Worm (Caenorhabditis elegans): Measurements from ENCODE around the gene ZK622.1.

The ZK622.1 gene

ce11 chrII:5255435-5255834 lies 38.2 kb upstream of the ZK622.1 start, which contains the start of gene frpr-4:
Gene frpr-4 (minus strand): TSS chrII:5255535.
- TF ChIP-seq hmg-1.2 (GFP tag; IDR thresholded peaks at IDR 0.05) (no peak), ceh-58 (GFP tag; IDR thresholded peaks at IDR 0.05) (no peak), let-526 (GFP tag; IDR thresholded peaks at IDR 0.05) (no peak), zim-3 (tag; optimal IDR thresholded peaks at IDR 0.05) (no peak), dpff-1 (tag; optimal IDR thresholded peaks at IDR 0.05) (no peak), snpc-4 (GFP tag; optimal IDR thresholded peaks at IDR 0.05) (no peak), snpc-4 (tag; optimal IDR thresholded peaks at IDR 0.05) (no peak), ztf-22 (GFP tag; optimal IDR thresholded peaks at IDR 0.05) (no peak)

DNA sequence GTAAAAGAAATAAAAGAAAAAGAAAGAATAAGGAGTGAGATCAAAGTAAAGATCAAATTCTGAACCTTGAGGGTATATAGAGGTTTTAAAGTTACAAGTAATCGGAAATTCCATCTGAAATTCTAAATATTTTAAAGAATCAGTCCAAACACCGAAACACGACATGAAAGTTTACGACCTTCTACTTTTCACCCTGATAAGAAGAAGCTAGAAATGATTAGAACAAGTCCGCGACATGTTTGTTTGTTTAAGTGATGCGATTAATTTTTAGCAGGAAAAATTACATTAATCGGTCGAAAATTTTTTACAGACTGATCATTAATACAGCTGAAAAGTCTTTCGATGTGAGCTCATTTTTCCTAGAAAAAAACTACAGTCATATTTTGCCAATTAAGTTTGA lies 28.9 kb upstream of the ZK622.1 start:
- TF ChIP-seq fkh-3 (tag; optimal IDR thresholded peaks at IDR 0.05) (no peak), ccch-3 (GFP tag; optimal IDR thresholded peaks at IDR 0.05) (no peak), xnd-1 (tag; optimal IDR thresholded peaks at IDR 0.05) (no peak), repo-1 (tag; optimal IDR thresholded peaks at IDR 0.05) (no peak), pha-4 (tag; optimal IDR thresholded peaks at IDR 0.05) (no peak), madf-8 (GFP tag; conservative IDR thresholded peaks at IDR 0.05) (no peak), cebp-1 (GFP tag; IDR thresholded peaks at IDR 0.05) (no peak), cebp-1 (tag; optimal IDR thresholded peaks at IDR 0.05) (no peak), F22D6.2 (tag; optimal IDR thresholded peaks at IDR 0.05) (no peak), B0035.1 (tag; optimal IDR thresholded peaks at IDR 0.05) (no peak), nhr-179 (tag; optimal IDR thresholded peaks at IDR 0.05) (no peak)

DNA sequence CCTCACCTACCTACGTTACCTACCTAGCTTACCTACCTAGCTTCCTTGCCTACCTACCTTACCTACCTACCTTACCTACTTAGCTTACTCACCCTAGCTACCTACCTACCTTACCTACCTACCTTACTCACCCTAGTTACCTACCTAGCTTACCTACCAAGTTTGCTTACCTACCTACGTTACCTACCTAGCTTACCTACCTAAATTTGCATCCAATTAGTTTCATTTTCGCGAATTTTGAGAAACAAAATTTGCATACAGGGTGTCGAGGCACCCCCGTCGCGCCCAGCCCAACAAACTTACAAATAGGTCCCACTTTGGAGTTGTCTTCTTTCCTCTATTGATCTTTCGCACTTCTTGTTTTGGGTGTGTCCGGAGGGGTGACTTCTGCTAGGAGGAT lies 24.6 kb upstream of the ZK622.1 start:
- TF ChIP-seq lir-1 (GFP tag; conservative IDR thresholded peaks at IDR 0.05) = no peak
- no peak for TF ChIP-seq C17E4.6 (GFP tag; IDR thresholded peaks at IDR 0.05)
- no peak for TF ChIP-seq akir-1 (GFP tag; optimal IDR thresholded peaks at IDR 0.05)
- no peak for TF ChIP-seq F39B2.1 (GFP tag; IDR thresholded peaks at IDR 0.05)
- no peak for TF ChIP-seq F22D6.2 (tag; optimal IDR thresholded peaks at IDR 0.05)
- no peak for TF ChIP-seq dpff-1 (tag; optimal IDR thresholded peaks at IDR 0.05)

ce11 chrII:5271729-5272322 lies 21.8 kb upstream of the ZK622.1 start, which contains the start of gene drn-1:
Gene drn-1 (minus strand): TSS chrII:5271845.
- TF ChIP-seq unc-130 (GFP tag; optimal IDR thresholded peaks at IDR 0.05) (no peak), zim-3 (tag; optimal IDR thresholded peaks at IDR 0.05) (no peak), ama-1 (optimal IDR thresholded peaks at IDR 0.05) (no peak), ama-1 (GFP tag; optimal IDR thresholded peaks at IDR 0.05) (no peak), Y56A3A.18 (GFP tag; IDR thresholded peaks at IDR 0.05) (no peak), lin-26 (GFP tag; IDR thresholded peaks at IDR 0.05) (no peak), F37B4.10 (GFP tag; IDR thresholded peaks at IDR 0.05) (no peak), Y95B8A.8 (GFP tag; IDR thresholded peaks at IDR 0.05) (no peak), snpc-3.4 (tag; optimal IDR thresholded peaks at IDR 0.05) (no peak), ztf-22 (GFP tag; optimal IDR thresholded peaks at IDR 0.05) (no peak), ccch-3 (GFP tag; optimal IDR thresholded peaks at IDR 0.05) (no peak), ztf-6 (GFP tag; IDR thresholded peaks at IDR 0.05) (no peak), T26A5.8 (tag; optimal IDR thresholded peaks at IDR 0.05) (no peak), Y53G8AR.9 (GFP tag; conservative IDR thresholded peaks at IDR 0.05) (no peak), egrh-3 (GFP tag; IDR thresholded peaks at IDR 0.05) (no peak), lsl-1 (GFP tag; optimal IDR thresholded peaks at IDR 0.05) (no peak), hsf-1 (GFP tag; IDR thresholded peaks at IDR 0.05) (no peak)
